Fruit fly (Drosophila melanogaster) whole organism, adult: ENCODE data around the gene Pits.

Experiments used
- CG11617 ChIP-seq: fragments of 200-800 bp; sonication (Bioruptor generic); optimal IDR thresholded peaks from 2 replicates; lab custom pipeline; 2017; ENCODE audit warnings: mild to moderate bottlenecking, missing biosample characterization, missing genetic modification reagents, missing genetic modification characterization
- CG1620 ChIP-seq: fragments of 200-800 bp; sonication (Bioruptor generic); optimal IDR thresholded peaks from 2 replicates; lab custom pipeline; 2016; ENCODE audit warnings: missing biosample characterization, missing genetic modification characterization
- CG7101 ChIP-seq: fragments of 200-800 bp; sonication (Bioruptor generic); optimal IDR thresholded peaks from 2 replicates; lab custom pipeline; 2018; ENCODE audit warnings: missing biosample characterization, mild to moderate bottlenecking, missing genetic modification characterization, moderate library complexity
- Clk ChIP-seq: fragments of 200-800 bp; sonication (Bioruptor generic); optimal IDR thresholded peaks from 2 replicates; lab custom pipeline; 2017; ENCODE audit warnings: missing biosample characterization, missing genetic modification characterization
- Crg-1 ChIP-seq: fragments of 200-800 bp; sonication (Bioruptor generic); optimal IDR thresholded peaks from 2 replicates; lab custom pipeline; 2016; ENCODE audit warnings: missing biosample characterization, missing genetic modification characterization
- kay ChIP-seq: fragments of 200-800 bp; sonication (Bioruptor generic); peaks from one replicate; lab custom pipeline; 2016; ENCODE audit warnings: missing biosample characterization, missing genetic modification characterization, borderline replicate concordance

- peak; percentile 6 for TF ChIP-seq Crg-1 (GFP tag; lab: Kevin White, UChicago)
- no peak for TF ChIP-seq kay (GFP tag; lab: Kevin White, UChicago)
- peak; percentile 72 for TF ChIP-seq CG7101 (tag; lab: Kevin White, UChicago)
- no peak for TF ChIP-seq Clk (GFP tag; lab: Kevin White, UChicago)
- TF ChIP-seq CG11617 (GFP tag; lab: Kevin White, UChicago) = peak; percentile 88
- peak; percentile 28 for TF ChIP-seq CG1620 (GFP tag; lab: Kevin White, UChicago)
Measured at dm6 chrX:12611536-12612458, 28.8 kb upstream of the Pits start, which contains the start of the genes CG1463 and Fpgs1.
